Fruit fly (Drosophila melanogaster) whole organism, embryonic: ENCODE data around the gene CG1640.

Experiments used
- Abd-B ChIP-seq: fragments of 200-800 bp; sonication (Bioruptor generic); optimal IDR thresholded peaks from 2 replicates; lab custom pipeline; 2018; ENCODE audit warnings: missing biosample characterization, mild to moderate bottlenecking, missing genetic modification characterization, moderate library complexity
- Aef1 ChIP-seq: fragments of 200-800 bp; sonication (Bioruptor generic); IDR thresholded peaks from 3 replicates; pipeline ENCODE4 v1.3.6; 2022; ENCODE audit warnings: missing biosample characterization, missing genetic modification characterization
- Awh ChIP-seq: fragments of 200-800 bp; sonication (Bioruptor generic); IDR thresholded peaks from 2 replicates; pipeline ENCODE4, ENCODE4 v1.3.6; 2022; ENCODE audit warnings: missing biosample characterization, missing genetic modification characterization
- CG11456 ChIP-seq: fragments of 200-800 bp; sonication (Bioruptor generic); IDR thresholded peaks from 3 replicates; pipeline ENCODE4 v1.3.6; 2022; ENCODE audit warnings: missing biosample characterization, missing genetic modification characterization
- CG11723 ChIP-seq: fragments of 200-800 bp; sonication (Bioruptor generic); optimal IDR thresholded peaks from 2 replicates; lab custom pipeline; 2017; ENCODE audit warnings: missing biosample characterization, mild to moderate bottlenecking, missing genetic modification characterization
- CG12155 ChIP-seq: fragments of 200-800 bp; sonication (Bioruptor generic); optimal IDR thresholded peaks from 3 replicates; lab custom pipeline; 2016; ENCODE audit warnings: missing biosample characterization, missing genetic modification characterization
- CG13775 ChIP-seq: fragments of 200-800 bp; sonication (Bioruptor generic); optimal IDR thresholded peaks from 3 replicates; lab custom pipeline; 2017; ENCODE audit warnings: missing biosample characterization, mild to moderate bottlenecking, missing genetic modification characterization
- CG1602 ChIP-seq: fragments of 200-800 bp; sonication (Bioruptor generic); optimal IDR thresholded peaks from 3 replicates; lab custom pipeline; 2016; ENCODE audit warnings: missing biosample characterization, missing genetic modification characterization
- CG17361 ChIP-seq: fragments of 200-800 bp; sonication (Bioruptor generic); IDR thresholded peaks from 3 replicates; pipeline ENCODE4 v1.3.6; 2022; ENCODE audit warnings: missing biosample characterization, missing genetic modification characterization
- CG32767 ChIP-seq: fragments of 200-800 bp; sonication (Bioruptor generic); IDR thresholded peaks from 2 replicates; pipeline ENCODE4 v1.3.6; 2022; ENCODE audit warnings: missing biosample characterization, missing genetic modification characterization
- CG32772 ChIP-seq: fragments of 200-800 bp; sonication (Bioruptor generic); IDR thresholded peaks from 2 replicates; pipeline ENCODE4 v1.3.6; 2022; ENCODE audit warnings: missing biosample characterization, missing genetic modification characterization
- CG3407 ChIP-seq: fragments of 200-800 bp; sonication (Bioruptor generic); optimal IDR thresholded peaks from 2 replicates; lab custom pipeline; 2018; ENCODE audit warnings: missing biosample characterization, mild to moderate bottlenecking, missing genetic modification characterization
- CG3726 ChIP-seq: fragments of 200-800 bp; sonication (Bioruptor generic); IDR thresholded peaks from 3 replicates; pipeline ENCODE4, ENCODE4 v1.3.6; 2022; ENCODE audit warnings: missing biosample characterization, missing genetic modification characterization
- CG4282 ChIP-seq: fragments of 200-800 bp; sonication (Bioruptor generic); optimal IDR thresholded peaks from 2 replicates; lab custom pipeline; 2016; ENCODE audit warnings: missing biosample characterization, missing genetic modification characterization
- CG4424 ChIP-seq: fragments of 200-800 bp; sonication (Bioruptor generic); optimal IDR thresholded peaks from 3 replicates; lab custom pipeline; 2016; ENCODE audit warnings: missing biosample characterization, missing genetic modification characterization
- CG6254 ChIP-seq: fragments of 200-800 bp; sonication (Bioruptor generic); optimal IDR thresholded peaks from 3 replicates; lab custom pipeline; 2017; ENCODE audit warnings: mild to moderate bottlenecking, missing biosample characterization, missing genetic modification reagents, missing genetic modification characterization
- CG8089 ChIP-seq: fragments of 200-800 bp; sonication (Bioruptor generic); optimal IDR thresholded peaks from 3 replicates; lab custom pipeline; 2016; ENCODE audit warnings: missing biosample characterization, missing genetic modification characterization
- CG8290 ChIP-seq, 3 experiments: fragments of 200-800 bp; sonication (Bioruptor generic); optimal IDR thresholded peaks; 2 replicates each; lab custom pipeline; 2016 to 2019; ENCODE audit warnings: missing biosample characterization in 3 of 3, missing genetic modification characterization in 3 of 3, mild to moderate bottlenecking in 2 of 3, moderate library complexity in 1 of 3
- CG8944 ChIP-seq: fragments of 200-800 bp; sonication (Bioruptor generic); optimal IDR thresholded peaks from 3 replicates; lab custom pipeline; 2016; ENCODE audit warnings: missing biosample characterization, missing genetic modification characterization
- CG9609 ChIP-seq: fragments of 200-800 bp; sonication (Bioruptor generic); optimal IDR thresholded peaks from 3 replicates; lab custom pipeline; 2016; ENCODE audit warnings: missing biosample characterization, missing genetic modification characterization
- CHES-1-like ChIP-seq: fragments of 200-800 bp; sonication (Bioruptor generic); optimal IDR thresholded peaks from 2 replicates; lab custom pipeline; 2016; ENCODE audit warnings: missing biosample characterization, missing genetic modification characterization
- HmgD ChIP-seq: fragments of 200-800 bp; sonication (Bioruptor generic); optimal IDR thresholded peaks from 3 replicates; lab custom pipeline; 2016; ENCODE audit warnings: missing biosample characterization, missing genetic modification characterization
- Jarid2 ChIP-seq: fragments of 200-800 bp; sonication (Bioruptor generic); optimal IDR thresholded peaks from 3 replicates; lab custom pipeline; 2017; ENCODE audit warnings: mild to moderate bottlenecking, missing biosample characterization, missing genetic modification reagents, missing genetic modification characterization
- MTF-1 ChIP-seq: fragments of 200-800 bp; sonication (Bioruptor generic); optimal IDR thresholded peaks from 2 replicates; lab custom pipeline; 2018; ENCODE audit warnings: missing biosample characterization, mild to moderate bottlenecking, missing genetic modification characterization, borderline replicate concordance
- NC2α ChIP-seq: fragments of 200-800 bp; sonication (Bioruptor generic); optimal IDR thresholded peaks from 2 replicates; lab custom pipeline; 2016; ENCODE audit warnings: missing biosample characterization, missing genetic modification characterization
- Oli ChIP-seq: fragments of 200-800 bp; sonication (Bioruptor generic); optimal IDR thresholded peaks from 2 replicates; lab custom pipeline; 2018; ENCODE audit warnings: missing biosample characterization, mild to moderate bottlenecking, missing genetic modification characterization, moderate library complexity
- Spps ChIP-seq: fragments of 200-800 bp; sonication (Bioruptor generic); optimal IDR thresholded peaks from 2 replicates; lab custom pipeline; 2018; ENCODE audit warnings: missing biosample characterization, mild to moderate bottlenecking, missing genetic modification characterization
- Sry-δ ChIP-seq: fragments of 200-800 bp; sonication (Bioruptor generic); optimal IDR thresholded peaks from 2 replicates; lab custom pipeline; 2016; ENCODE audit warnings: missing biosample characterization, missing genetic modification characterization
- amos ChIP-seq: fragments of 200-800 bp; sonication (Bioruptor generic); IDR thresholded peaks from 2 replicates; pipeline ENCODE4 v1.3.6; 2022; ENCODE audit warnings: missing biosample characterization, missing genetic modification characterization; ENCODE audit not compliant: partially characterized antibody
- bigmax ChIP-seq: fragments of 200-800 bp; sonication (Bioruptor generic); optimal IDR thresholded peaks from 2 replicates; lab custom pipeline; 2018; ENCODE audit warnings: missing biosample characterization, mild to moderate bottlenecking, missing genetic modification characterization
- cad ChIP-seq: fragments of >200 bp; optimal IDR thresholded peaks from 2 replicates; lab custom pipeline; 2017; ENCODE audit warnings: missing biosample characterization, missing genetic modification characterization
- cwo ChIP-seq: fragments of 200-800 bp; sonication (Bioruptor generic); optimal IDR thresholded peaks from 3 replicates; lab custom pipeline; 2017; ENCODE audit warnings: missing biosample characterization, missing genetic modification characterization, mild to moderate bottlenecking, moderate library complexity, missing genetic modification reagents
- dan ChIP-seq: fragments of 200-800 bp; sonication (Bioruptor generic); IDR thresholded peaks from 2 replicates; pipeline ENCODE4 v1.3.6; 2022; ENCODE audit warnings: missing biosample characterization, missing genetic modification characterization
- eyg ChIP-seq: fragments of 200-800 bp; sonication (Bioruptor generic); optimal IDR thresholded peaks from 3 replicates; lab custom pipeline; 2016; ENCODE audit warnings: missing biosample characterization, missing genetic modification characterization
- fd96Cb ChIP-seq: fragments of 200-800 bp; sonication (Bioruptor generic); optimal IDR thresholded peaks from 2 replicates; lab custom pipeline; 2018; ENCODE audit warnings: missing biosample characterization, mild to moderate bottlenecking, missing genetic modification characterization, moderate library complexity
- ftz-f1 ChIP-seq: fragments of 200-800 bp; sonication (Bioruptor generic); optimal IDR thresholded peaks from 2 replicates; lab custom pipeline; 2016; ENCODE audit warnings: missing biosample characterization, missing genetic modification characterization
- gfzf ChIP-seq: fragments of 200-800 bp; sonication (Bioruptor generic); optimal IDR thresholded peaks from 2 replicates; lab custom pipeline; 2016; ENCODE audit warnings: missing biosample characterization, mild to moderate bottlenecking, missing genetic modification characterization, moderate library complexity
- hbn ChIP-seq: fragments of 200-800 bp; sonication (Bioruptor generic); IDR thresholded peaks from 2 replicates; pipeline ENCODE4 v1.3.6; 2022; ENCODE audit warnings: missing biosample characterization, missing genetic modification characterization; ENCODE audit not compliant: partially characterized antibody
- knrl ChIP-seq: fragments of 200-800 bp; sonication (Bioruptor generic); IDR thresholded peaks from 3 replicates; pipeline ENCODE4 v1.3.6; 2022; ENCODE audit warnings: missing biosample characterization, missing genetic modification characterization; ENCODE audit not compliant: partially characterized antibody
- lbe ChIP-seq: fragments of 200-800 bp; sonication (Bioruptor generic); optimal IDR thresholded peaks from 2 replicates; lab custom pipeline; 2016; ENCODE audit warnings: missing biosample characterization, mild to moderate bottlenecking, missing genetic modification characterization
- mam ChIP-seq: fragments of 200-800 bp; sonication (Bioruptor generic); optimal IDR thresholded peaks from 3 replicates; lab custom pipeline; 2016; ENCODE audit warnings: missing biosample characterization, missing genetic modification characterization
- oc ChIP-seq: fragments of 200-800 bp; sonication (Bioruptor generic); optimal IDR thresholded peaks from 2 replicates; lab custom pipeline; 2018; ENCODE audit warnings: missing biosample characterization, mild to moderate bottlenecking, missing genetic modification characterization, moderate library complexity
- pfk ChIP-seq: fragments of 200-800 bp; sonication (Bioruptor generic); optimal IDR thresholded peaks from 2 replicates; lab custom pipeline; 2018; ENCODE audit warnings: missing biosample characterization, mild to moderate bottlenecking, missing genetic modification characterization, moderate library complexity
- ro ChIP-seq: fragments of 200-800 bp; sonication (Bioruptor generic); IDR thresholded peaks from 2 replicates; pipeline ENCODE4 v1.3.6; 2022; ENCODE audit warnings: missing biosample characterization, missing genetic modification characterization
- sc ChIP-seq, 3 experiments: fragments of >200 bp in 2 of 3; fragments of 200-800 bp in 1 of 3; sonication (Bioruptor generic) in 1 of 3; optimal IDR thresholded peaks; 2 replicates in 2 of 3; 3 replicates in 1 of 3; lab custom pipeline; 2017; ENCODE audit warnings: mild to moderate bottlenecking in 1 of 3, missing biosample characterization in 1 of 3, missing genetic modification characterization in 1 of 3, missing genetic modification reagents in 1 of 3
- sim ChIP-seq: fragments of 200-800 bp; sonication (Bioruptor generic); IDR thresholded peaks from 2 replicates; pipeline ENCODE4 v1.3.6; 2022; ENCODE audit warnings: missing biosample characterization, missing genetic modification characterization
- sr ChIP-seq: fragments of 200-800 bp; sonication (Bioruptor generic); IDR thresholded peaks from 3 replicates; pipeline ENCODE4 v1.3.6; 2022; ENCODE audit warnings: missing biosample characterization, missing genetic modification characterization
- unc-4 ChIP-seq: fragments of 200-800 bp; sonication (Bioruptor generic); IDR thresholded peaks from 2 replicates; pipeline ENCODE4 v1.3.6; 2022; ENCODE audit warnings: missing biosample characterization, missing genetic modification characterization; ENCODE audit not compliant: partially characterized antibody
- zf30C ChIP-seq: fragments of 200-800 bp; sonication (Bioruptor generic); optimal IDR thresholded peaks from 3 replicates; lab custom pipeline; 2018; ENCODE audit warnings: missing biosample characterization, mild to moderate bottlenecking, missing genetic modification characterization

The CG1640 gene

dm6 chrX:13370306-13370705 lies at the start of gene CG1640:
CG1640 (plus strand) TSS chrX:13370606.
- no peak for TF ChIP-seq bigmax (GFP tag; lab: Kevin White, UChicago)
- TF ChIP-seq zf30C (GFP tag; lab: Kevin White, UChicago), result no peak
- TF ChIP-seq CG6254 (GFP tag; lab: Kevin White, UChicago), result no peak
- no peak for TF ChIP-seq knrl (GFP tag; lab: Robert Waterston, UW)
- TF ChIP-seq CG13775, result no peak
- TF ChIP-seq gfzf (GFP tag; lab: Kevin White, UChicago), result no peak
- no peak for TF ChIP-seq Jarid2 (GFP tag; lab: Kevin White, UChicago)
- no peak for TF ChIP-seq cad
- TF ChIP-seq CG4424 (GFP tag; lab: Kevin White, UChicago), result no peak
- TF ChIP-seq ro, result no peak
- no peak for TF ChIP-seq Sry-δ
- no peak for TF ChIP-seq mam (GFP tag; lab: Kevin White, UChicago)
- no peak for TF ChIP-seq sim (GFP tag; lab: Robert Waterston, UW)
- no peak for TF ChIP-seq sc (optimal IDR thresholded peaks at IDR 0.05; lab: Kevin White, UChicago)
- TF ChIP-seq sc (GFP tag; optimal IDR thresholded peaks at IDR 0.05; lab: Kevin White, UChicago), result no peak
- TF ChIP-seq oc (tag; lab: Kevin White, UChicago), result no peak
- no peak for TF ChIP-seq MTF-1
- TF ChIP-seq amos, result no peak
- TF ChIP-seq, all 482 proteins: peak for 0

- TF ChIP-seq hbn (GFP tag; lab: Robert Waterston, UW) (no peak), CG8944 (no peak), cwo (peak; percentile 46), CG11456 (GFP tag; lab: Robert Waterston, UW) (no peak), CG1602 (GFP tag; lab: Kevin White, UChicago) (peak; percentile 0), CG9609 (GFP tag; lab: Kevin White, UChicago) (no peak), pfk (no peak), CG17361 (GFP tag; lab: Robert Waterston, UW) (peak; percentile 68; the same call in 2 of the 3 replicates), Awh (no peak), Abd-B (no peak), NC2α (no peak), CG32767 (GFP tag; lab: Robert Waterston, UW) (no peak), CHES-1-like (GFP tag; lab: Kevin White, UChicago) (no peak), HmgD (GFP tag; lab: Kevin White, UChicago) (no peak), Oli (tag; lab: Kevin White, UChicago) (peak; percentile 32), CG3726 (no peak), lbe (GFP tag; lab: Kevin White, UChicago) (no peak), Spps (no peak), CG8089 (GFP tag; lab: Kevin White, UChicago) (no peak), sr (GFP tag; lab: Robert Waterston, UW) (no peak), knrl (GFP tag; lab: Robert Waterston, UW) (no peak), CG3407 (GFP tag; lab: Kevin White, UChicago) (no peak), unc-4 (no peak), dan (GFP tag; lab: Robert Waterston, UW) (no peak), Aef1 (GFP tag; lab: Robert Waterston, UW) (no peak), fd96Cb (tag; lab: Kevin White, UChicago) (no peak), CG8290 (GFP tag; optimal IDR thresholded peaks at IDR 0.05; lab: Kevin White, UChicago) (no peak), CG8290 (tag; optimal IDR thresholded peaks at IDR 0.05; lab: Kevin White, UChicago) (peak in 1 of 2 experiments; percentile 12), ftz-f1 (GFP tag; lab: Kevin White, UChicago) (no peak), CG32772 (GFP tag; lab: Robert Waterston, UW) (no peak), eyg (GFP tag; lab: Kevin White, UChicago) (no peak), CG11723 (GFP tag; lab: Kevin White, UChicago) (no peak), CG4282 (GFP tag; lab: Kevin White, UChicago) (no peak), CG12155 (GFP tag; lab: Kevin White, UChicago) (peak; percentile 22)
Observed at dm6 chrX:13320697-13321445, 49.5 kb upstream of the CG1640 start.
